Fruit fly (Drosophila melanogaster) whole organism, embryonic: ENCODE measurements around the gene BthD.

ENCODE experiments used
- Abd-B ChIP-seq: fragments of 200-800 bp; sonication (Bioruptor generic); optimal IDR thresholded peaks from 2 replicates; lab custom pipeline; 2018; ENCODE audit warnings: missing biosample characterization, mild to moderate bottlenecking, missing genetic modification characterization, moderate library complexity
- Antp ChIP-seq: fragments of 200-800 bp; sonication (Bioruptor generic); optimal IDR thresholded peaks from 3 replicates; lab custom pipeline; 2016; ENCODE audit warnings: missing biosample characterization, missing genetic modification characterization
- CG10209 ChIP-seq: fragments of 200-800 bp; sonication (Bioruptor generic); optimal IDR thresholded peaks from 3 replicates; lab custom pipeline; 2017; ENCODE audit warnings: missing biosample characterization, mild to moderate bottlenecking, missing genetic modification characterization, missing genetic modification reagents
- CG10431 ChIP-seq: fragments of 200-800 bp; sonication (Bioruptor generic); optimal IDR thresholded peaks from 3 replicates; lab custom pipeline; 2018; ENCODE audit warnings: missing biosample characterization, mild to moderate bottlenecking, missing genetic modification characterization
- CG10654 ChIP-seq: fragments of 200-800 bp; sonication (Bioruptor generic); optimal IDR thresholded peaks from 2 replicates; lab custom pipeline; 2016; ENCODE audit warnings: missing biosample characterization, missing genetic modification characterization
- CG11398 ChIP-seq: fragments of 200-800 bp; sonication (Bioruptor generic); optimal IDR thresholded peaks from 2 replicates; lab custom pipeline; 2016; ENCODE audit warnings: missing biosample characterization, missing genetic modification characterization
- CG12236 ChIP-seq: fragments of 200-800 bp; sonication (Bioruptor generic); optimal IDR thresholded peaks from 2 replicates; lab custom pipeline; 2016; ENCODE audit warnings: missing biosample characterization, missing genetic modification characterization
- CG12299 ChIP-seq: fragments of 200-800 bp; sonication (Bioruptor generic); optimal IDR thresholded peaks from 2 replicates; lab custom pipeline; 2018; ENCODE audit warnings: missing biosample characterization, mild to moderate bottlenecking, missing genetic modification characterization
- CG14860 ChIP-seq: fragments of 200-800 bp; sonication (Bioruptor generic); IDR thresholded peaks from 3 replicates; pipeline ENCODE4 v1.3.6; 2022; ENCODE audit warnings: missing biosample characterization, missing genetic modification characterization; ENCODE audit not compliant: partially characterized antibody
- CG17359 ChIP-seq: fragments of 200-800 bp; sonication (Bioruptor generic); optimal IDR thresholded peaks from 3 replicates; lab custom pipeline; 2018; ENCODE audit warnings: missing biosample characterization, mild to moderate bottlenecking, missing genetic modification characterization, moderate library complexity
- CG17385 ChIP-seq: fragments of 200-800 bp; sonication (Bioruptor generic); optimal IDR thresholded peaks from 3 replicates; lab custom pipeline; 2018; ENCODE audit warnings: missing biosample characterization, mild to moderate bottlenecking, missing genetic modification characterization
- CG17612 ChIP-seq: fragments of 200-800 bp; sonication (Bioruptor generic); IDR thresholded peaks from 2 replicates; pipeline ENCODE4 v1.3.6; 2022; ENCODE audit warnings: missing biosample characterization, missing genetic modification characterization
- CG2120 ChIP-seq: fragments of 200-800 bp; sonication (Bioruptor generic); optimal IDR thresholded peaks from 3 replicates; lab custom pipeline; 2016; ENCODE audit warnings: missing biosample characterization, missing genetic modification characterization
- CG2199 ChIP-seq: fragments of 200-800 bp; sonication (Bioruptor generic); IDR thresholded peaks from 3 replicates; pipeline ENCODE4 v1.3.6; 2022; ENCODE audit warnings: missing biosample characterization, missing genetic modification characterization
- CG30403 ChIP-seq: fragments of 200-800 bp; sonication (Bioruptor generic); optimal IDR thresholded peaks from 3 replicates; lab custom pipeline; 2016; ENCODE audit warnings: missing biosample characterization, missing genetic modification characterization
- CG4282 ChIP-seq: fragments of 200-800 bp; sonication (Bioruptor generic); optimal IDR thresholded peaks from 2 replicates; lab custom pipeline; 2016; ENCODE audit warnings: missing biosample characterization, missing genetic modification characterization
- CG4707 ChIP-seq: fragments of 200-800 bp; sonication (Bioruptor generic); optimal IDR thresholded peaks from 2 replicates; lab custom pipeline; 2018; ENCODE audit warnings: missing biosample characterization, mild to moderate bottlenecking, missing genetic modification characterization, moderate library complexity
- CG4730 ChIP-seq: fragments of 200-800 bp; sonication (Bioruptor generic); IDR thresholded peaks from 2 replicates; pipeline ENCODE4 v1.3.6; 2022; ENCODE audit warnings: missing biosample characterization, missing genetic modification characterization
- CG6765 ChIP-seq: fragments of 200-800 bp; sonication (Bioruptor generic); optimal IDR thresholded peaks from 3 replicates; lab custom pipeline; 2017; ENCODE audit warnings: missing biosample characterization, mild to moderate bottlenecking, missing genetic modification characterization
- CG6854 ChIP-seq: fragments of 200-800 bp; sonication (Bioruptor generic); optimal IDR thresholded peaks from 3 replicates; lab custom pipeline; 2017; ENCODE audit warnings: missing biosample characterization, mild to moderate bottlenecking, missing genetic modification characterization
- CG7745 ChIP-seq: fragments of 200-800 bp; sonication (Bioruptor generic); optimal IDR thresholded peaks from 2 replicates; lab custom pipeline; 2018; ENCODE audit warnings: missing biosample characterization, mild to moderate bottlenecking, missing genetic modification characterization, moderate library complexity
- CG8359 ChIP-seq: fragments of 200-800 bp; sonication (Bioruptor generic); optimal IDR thresholded peaks from 2 replicates; lab custom pipeline; 2017; ENCODE audit warnings: missing biosample characterization, mild to moderate bottlenecking, missing genetic modification characterization, borderline replicate concordance
- CG8765 ChIP-seq: fragments of 200-800 bp; sonication (Bioruptor generic); IDR thresholded peaks from 2 replicates; pipeline ENCODE4 v1.3.6; 2022; ENCODE audit warnings: missing biosample characterization, missing genetic modification characterization
- CG9215 ChIP-seq: fragments of 200-800 bp; sonication (Bioruptor generic); IDR thresholded peaks from 2 replicates; pipeline ENCODE4 v1.3.6; 2022; ENCODE audit warnings: missing biosample characterization, missing genetic modification characterization
- CG9727 ChIP-seq: fragments of 200-800 bp; sonication (Bioruptor generic); optimal IDR thresholded peaks from 3 replicates; lab custom pipeline; 2017; ENCODE audit warnings: missing biosample characterization, mild to moderate bottlenecking, missing genetic modification characterization
- CG9932 ChIP-seq: fragments of 200-800 bp; sonication (Bioruptor generic); IDR thresholded peaks from 2 replicates; pipeline ENCODE4 v1.3.6; 2022; ENCODE audit warnings: missing biosample characterization, missing genetic modification characterization
- D ChIP-seq, 2 experiments: fragments of 200-800 bp in 1 of 2; fragments of >200 bp in 1 of 2; sonication (Bioruptor generic) in 1 of 2; optimal IDR thresholded peaks; 2 replicates in 1 of 2; 3 replicates in 1 of 2; lab custom pipeline; 2017; ENCODE audit warnings: mild to moderate bottlenecking in 1 of 2, missing biosample characterization in 1 of 2, missing genetic modification characterization in 1 of 2, missing genetic modification reagents in 1 of 2
- Doc2 ChIP-seq: fragments of 200-800 bp; sonication (Bioruptor generic); IDR thresholded peaks from 2 replicates; pipeline ENCODE4 v1.3.6; 2022; ENCODE audit warnings: missing biosample characterization, missing genetic modification characterization
- Elba2 ChIP-seq: fragments of 200-800 bp; sonication (Bioruptor generic); optimal IDR thresholded peaks from 3 replicates; lab custom pipeline; 2016; ENCODE audit warnings: missing biosample characterization, missing genetic modification characterization
- Hmr ChIP-seq: fragments of 200-800 bp; sonication (Bioruptor generic); optimal IDR thresholded peaks from 3 replicates; lab custom pipeline; 2017; ENCODE audit warnings: mild to moderate bottlenecking, missing biosample characterization, missing genetic modification reagents, missing genetic modification characterization
- Mes4 ChIP-seq: fragments of 200-800 bp; sonication (Bioruptor generic); optimal IDR thresholded peaks from 2 replicates; lab custom pipeline; 2016; ENCODE audit warnings: missing biosample characterization, missing genetic modification characterization
- Neu2 ChIP-seq: fragments of 200-800 bp; sonication (Bioruptor generic); optimal IDR thresholded peaks from 3 replicates; lab custom pipeline; 2016; ENCODE audit warnings: missing biosample characterization, missing genetic modification characterization, borderline replicate concordance
- Nf-YA ChIP-seq: fragments of 200-800 bp; sonication (Bioruptor generic); IDR thresholded peaks from 2 replicates; pipeline ENCODE4 v1.3.6; 2022; ENCODE audit warnings: missing biosample characterization, missing genetic modification characterization
- Sin3A ChIP-seq: fragments of >200 bp; optimal IDR thresholded peaks from 2 replicates; lab custom pipeline; 2018
- Vsx1 ChIP-seq: fragments of 200-800 bp; sonication (Bioruptor generic); optimal IDR thresholded peaks from 2 replicates; lab custom pipeline; 2017; ENCODE audit warnings: missing biosample characterization, mild to moderate bottlenecking, missing genetic modification characterization, missing genetic modification reagents
- ara ChIP-seq: fragments of 200-800 bp; sonication (Bioruptor generic); IDR thresholded peaks from 2 replicates; pipeline ENCODE4 v1.3.6; 2022; ENCODE audit warnings: missing biosample characterization, missing genetic modification characterization
- az2 ChIP-seq: fragments of 200-800 bp; sonication (Bioruptor generic); optimal IDR thresholded peaks from 3 replicates; lab custom pipeline; 2016; ENCODE audit warnings: missing biosample characterization, missing genetic modification characterization
- cwo ChIP-seq: fragments of 200-800 bp; sonication (Bioruptor generic); optimal IDR thresholded peaks from 3 replicates; lab custom pipeline; 2017; ENCODE audit warnings: missing biosample characterization, missing genetic modification characterization, mild to moderate bottlenecking, moderate library complexity, missing genetic modification reagents
- da ChIP-seq: fragments of 200-800 bp; sonication (Bioruptor generic); optimal IDR thresholded peaks from 2 replicates; lab custom pipeline; 2016; ENCODE audit warnings: missing biosample characterization, missing genetic modification characterization
- ems ChIP-seq: fragments of 200-800 bp; sonication (Bioruptor generic); optimal IDR thresholded peaks from 3 replicates; lab custom pipeline; 2016; ENCODE audit warnings: missing biosample characterization, missing genetic modification characterization
- gro ChIP-seq: fragments of 200-800 bp; sonication (Bioruptor generic); optimal IDR thresholded peaks from 2 replicates; lab custom pipeline; 2016; ENCODE audit warnings: missing biosample characterization, missing genetic modification characterization
- hbn ChIP-seq: fragments of 200-800 bp; sonication (Bioruptor generic); IDR thresholded peaks from 2 replicates; pipeline ENCODE4 v1.3.6; 2022; ENCODE audit warnings: missing biosample characterization, missing genetic modification characterization; ENCODE audit not compliant: partially characterized antibody
- maf-S ChIP-seq: fragments of 200-800 bp; sonication (Bioruptor generic); optimal IDR thresholded peaks from 2 replicates; lab custom pipeline; 2016; ENCODE audit warnings: missing biosample characterization, missing genetic modification characterization
- pan ChIP-seq, 4 experiments: fragments of >200 bp in 3 of 4; fragments of 200-800 bp in 1 of 4; sonication (Bioruptor generic) in 1 of 4; optimal IDR thresholded peaks in 3 of 4; IDR thresholded peaks in 1 of 4; 2 replicates each; pipeline versions ENCODE4 v1.3.6 to Lab custom; 2017 to 2022; ENCODE audit warnings: missing biosample characterization in 2 of 4, missing genetic modification characterization in 2 of 4, mixed read lengths in 1 of 4
- schlank ChIP-seq: fragments of 200-800 bp; sonication (Bioruptor generic); optimal IDR thresholded peaks from 2 replicates; lab custom pipeline; 2018; ENCODE audit warnings: missing biosample characterization, mild to moderate bottlenecking, missing genetic modification characterization
- ttk ChIP-seq: fragments of 200-800 bp; sonication (Bioruptor generic); IDR thresholded peaks from 2 replicates; pipeline ENCODE4 v2.1.2; 2022; ENCODE audit warnings: missing biosample characterization, missing genetic modification characterization
- usp ChIP-seq: fragments of >200 bp; optimal IDR thresholded peaks from 2 replicates; lab custom pipeline; 2017; ENCODE audit warnings: missing biosample characterization, missing genetic modification characterization
- wdn ChIP-seq: fragments of 200-800 bp; sonication (Bioruptor generic); IDR thresholded peaks from 2 replicates; pipeline ENCODE4 v1.3.6; 2022; ENCODE audit warnings: missing biosample characterization, missing genetic modification characterization
- wor ChIP-seq: fragments of 200-800 bp; sonication (Bioruptor generic); IDR thresholded peaks from 2 replicates; pipeline ENCODE4 v1.3.6; 2022; ENCODE audit warnings: missing biosample characterization, missing genetic modification characterization

Gene BthD

DNA sequence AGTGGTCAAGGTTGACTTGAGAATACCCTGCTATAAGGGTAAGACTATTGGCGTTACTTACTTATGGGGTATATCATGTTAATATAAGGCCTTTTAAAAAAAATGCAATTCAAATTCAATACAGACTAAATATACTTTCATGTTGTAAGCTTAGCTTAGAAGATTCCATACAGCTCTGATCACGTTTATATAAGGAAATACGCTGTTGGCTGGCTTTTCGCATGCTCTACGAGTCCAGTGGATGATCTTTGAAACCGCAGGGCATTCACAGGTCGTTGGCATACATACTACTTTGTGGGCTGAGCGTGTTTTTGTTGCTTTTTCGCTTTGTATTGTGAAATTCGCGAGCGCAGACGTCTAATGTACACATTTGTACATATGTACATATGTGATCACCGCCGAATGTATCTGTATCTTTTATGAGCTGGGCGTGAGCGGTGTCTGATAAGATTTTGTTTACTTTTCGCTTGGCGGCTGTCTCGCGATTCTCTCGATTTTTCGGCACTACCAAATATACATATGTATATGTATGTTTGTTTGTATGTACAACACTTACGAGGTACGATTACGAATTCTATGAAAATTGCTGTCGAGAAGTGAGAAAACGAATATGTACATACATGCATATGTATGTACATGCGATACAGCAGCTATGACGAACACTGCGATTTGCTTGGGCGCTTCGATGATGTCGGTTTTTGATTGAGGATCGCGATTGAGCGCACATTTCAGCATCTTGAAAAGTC is 22.5 kb downstream of the BthD start (continued):
- TF ChIP-seq CG10431 (GFP tag; lab: Kevin White, UChicago): no peak
- TF ChIP-seq CG6765 (GFP tag; lab: Kevin White, UChicago): peak; percentile 65
- 0 out of 2 replicates have a peak, but pooled peaks have one; percentile 16 for TF ChIP-seq CG4730 (GFP tag; lab: Robert Waterston, UW)
- peak; percentile 52; the same call in 1 of the 2 replicates for TF ChIP-seq CG9215
- no peak for TF ChIP-seq ara (GFP tag; lab: Robert Waterston, UW)
- no peak for TF ChIP-seq Doc2 (GFP tag; lab: Robert Waterston, UW)
- TF ChIP-seq hbn: no peak
- TF ChIP-seq CG12236: no peak
- peak; percentile 55 for TF ChIP-seq schlank (tag; lab: Kevin White, UChicago)
- TF ChIP-seq Elba2: no peak
- no peak for TF ChIP-seq Abd-B (GFP tag; lab: Kevin White, UChicago)
- TF ChIP-seq CG2120 (GFP tag; lab: Kevin White, UChicago): peak; percentile 83
- peak; percentile 74 for TF ChIP-seq gro (GFP tag; lab: Kevin White, UChicago)
- TF ChIP-seq CG14860 (GFP tag; lab: Robert Waterston, UW): no peak
- no peak for TF ChIP-seq cwo
- TF ChIP-seq Sin3A: no peak
- no peak for TF ChIP-seq CG10654 (GFP tag; lab: Kevin White, UChicago)
- no peak for TF ChIP-seq CG17612 (GFP tag; lab: Robert Waterston, UW)
- TF ChIP-seq CG11398 (GFP tag; lab: Kevin White, UChicago): peak; percentile 24
- no peak for TF ChIP-seq Neu2 (GFP tag; lab: Kevin White, UChicago)
- TF ChIP-seq Nf-YA (GFP tag; lab: Robert Waterston, UW): no peak
- peak; percentile 25 for TF ChIP-seq Vsx1 (GFP tag; lab: Kevin White, UChicago)
- peak; percentile 63 for TF ChIP-seq CG10209 (GFP tag; lab: Kevin White, UChicago)
- no peak for TF ChIP-seq D (optimal IDR thresholded peaks at IDR 0.05; lab: Kevin White, UChicago)
- no peak for TF ChIP-seq D (GFP tag; optimal IDR thresholded peaks at IDR 0.05; lab: Kevin White, UChicago)
- peak; percentile 81 for TF ChIP-seq Hmr (GFP tag; lab: Kevin White, UChicago)
- TF ChIP-seq CG8765 (GFP tag; lab: Robert Waterston, UW): no peak
- peak; percentile 32 for TF ChIP-seq CG17385 (GFP tag; lab: Kevin White, UChicago)
- TF ChIP-seq wdn (GFP tag; lab: Robert Waterston, UW): no peak; the same call in 1 of the 2 replicates
- no peak for TF ChIP-seq az2 (GFP tag; lab: Kevin White, UChicago)
- TF ChIP-seq wor: no peak
- peak; percentile 25 for TF ChIP-seq Antp (GFP tag; lab: Kevin White, UChicago)
- no peak for TF ChIP-seq usp
- TF ChIP-seq pan (optimal IDR thresholded peaks at IDR 0.05; lab: Kevin White, UChicago): no peak
- no peak for TF ChIP-seq pan (GFP tag; optimal IDR thresholded peaks at IDR 0.05 in 1 of 2, IDR thresholded peaks at IDR 0.05 in 1 of 2)
- peak; percentile 29 for TF ChIP-seq CG17359 (tag; lab: Kevin White, UChicago)
- peak; percentile 15 for TF ChIP-seq CG4707 (GFP tag; lab: Kevin White, UChicago)
- peak; percentile 71 for TF ChIP-seq CG9932 (GFP tag; lab: Robert Waterston, UW)
- TF ChIP-seq CG7745 (tag; lab: Kevin White, UChicago): no peak
- TF ChIP-seq ttk (GFP tag; lab: Robert Waterston, UW): no peak
- peak; percentile 56 for TF ChIP-seq CG30403
- TF ChIP-seq CG8359: no peak
- peak; percentile 17 for TF ChIP-seq maf-S (GFP tag; lab: Kevin White, UChicago)
- TF ChIP-seq CG4282 (GFP tag; lab: Kevin White, UChicago): no peak
- TF ChIP-seq Mes4: peak; percentile 2
- TF ChIP-seq CG2199 (GFP tag; lab: Robert Waterston, UW): no peak
- TF ChIP-seq da: peak; percentile 35
- peak; percentile 53 for TF ChIP-seq CG12299 (tag; lab: Kevin White, UChicago)
- peak; percentile 49 for TF ChIP-seq CG9727 (GFP tag; lab: Kevin White, UChicago)
- TF ChIP-seq CG6854 (GFP tag; lab: Kevin White, UChicago): peak; percentile 17
- TF ChIP-seq ems (GFP tag; lab: Kevin White, UChicago): no peak
